Worm (Caenorhabditis elegans): ENCODE data around the gene Y57G11B.5.

DNA sequence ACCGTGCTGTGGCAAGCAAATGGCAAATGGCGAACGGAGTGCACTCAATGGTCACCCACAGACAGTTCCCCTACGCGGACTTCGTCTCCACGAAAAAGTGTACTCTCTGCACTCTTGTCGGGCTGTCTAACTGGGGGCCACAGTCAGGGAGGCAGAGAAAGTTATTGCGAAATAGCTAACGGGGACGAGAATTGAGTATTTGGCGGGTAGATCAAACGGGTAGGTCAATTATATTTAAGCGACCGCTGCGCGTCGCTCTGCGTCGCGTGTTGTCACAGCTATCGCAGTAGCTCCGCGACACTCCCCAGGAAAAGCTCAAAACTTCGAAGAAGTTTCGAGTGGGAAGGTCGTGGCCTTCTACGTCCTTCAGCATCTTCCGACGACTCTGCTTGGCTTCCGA lies 42.3 kb upstream of the Y57G11B.5 start:
- TF ChIP-seq ama-1 (optimal IDR thresholded peaks at IDR 0.05) (no peak), F13C5.2 (tag; optimal IDR thresholded peaks at IDR 0.05) (no peak), B0310.2 (tag; optimal IDR thresholded peaks at IDR 0.05) (no peak)

Data from whole organism, early embryonic.